Worm (Caenorhabditis elegans) whole organism, L2 larva: ENCODE data around the gene eif-3.K.

Experiments used
- C34F6.9 ChIP-seq: fragments of 150-350 bp; optimal IDR thresholded peaks from 2 replicates; lab custom pipeline; 2014; ENCODE audit warnings: missing biosample characterization, missing genetic modification characterization
- F13H6.1 ChIP-seq: sonication (generic microtip); optimal IDR thresholded peaks from 2 replicates; lab custom pipeline; 2016; ENCODE audit warnings: missing genetic modification characterization, missing compliant biosample characterization
- R02D3.7 ChIP-seq: fragments of 150-350 bp; optimal IDR thresholded peaks from 2 replicates; lab custom pipeline; 2014; ENCODE audit warnings: missing biosample characterization, missing genetic modification characterization
- Y55F3AM.14 ChIP-seq: fragments of 200-800 bp; sonication (Bioruptor generic); optimal IDR thresholded peaks from 2 replicates; lab custom pipeline; 2018; ENCODE audit warnings: mild to moderate bottlenecking, missing genetic modification characterization, missing compliant biosample characterization
- alr-1 ChIP-seq: fragments of 150-350 bp; optimal IDR thresholded peaks from 2 replicates; lab custom pipeline; 2014; ENCODE audit warnings: missing biosample characterization, missing genetic modification characterization
- aly-2 ChIP-seq: fragments of 150-350 bp; optimal IDR thresholded peaks from 2 replicates; lab custom pipeline; 2014; ENCODE audit warnings: missing biosample characterization, missing genetic modification characterization
- ama-1 ChIP-seq: fragments of 150-350 bp; optimal IDR thresholded peaks from 2 replicates; lab custom pipeline; 2018; ENCODE audit warnings: inconsistent platforms
- ceh-16 ChIP-seq: fragments of 150-350 bp; optimal IDR thresholded peaks from 2 replicates; lab custom pipeline; 2014; ENCODE audit warnings: missing biosample characterization, missing genetic modification characterization
- ceh-82 ChIP-seq: fragments of 150-350 bp; optimal IDR thresholded peaks from 2 replicates; lab custom pipeline; 2014; ENCODE audit warnings: missing biosample characterization, missing genetic modification characterization
- dmd-4 ChIP-seq: sonication (generic microtip); optimal IDR thresholded peaks from 2 replicates; lab custom pipeline; 2017; ENCODE audit warnings: missing biosample characterization, missing genetic modification characterization
- egl-27 ChIP-seq: sonication (generic microtip); optimal IDR thresholded peaks from 3 replicates; lab custom pipeline; 2017; ENCODE audit warnings: missing biosample characterization, missing genetic modification reagents, missing genetic modification characterization
- elt-3 ChIP-seq: sonication (generic microtip); optimal IDR thresholded peaks from 2 replicates; lab custom pipeline; 2017; ENCODE audit warnings: missing biosample characterization, missing genetic modification characterization
- fos-1 ChIP-seq: fragments of 150-350 bp; optimal IDR thresholded peaks from 2 replicates; lab custom pipeline; 2014; ENCODE audit warnings: missing biosample characterization, missing genetic modification characterization
- lin-11 ChIP-seq: fragments of 150-350 bp; sonication (generic microtip); optimal IDR thresholded peaks from 2 replicates; lab custom pipeline; 2014; ENCODE audit warnings: missing biosample characterization, missing genetic modification characterization, inconsistent platforms, mixed read lengths
- lin-13 ChIP-seq: fragments of 150-350 bp; optimal IDR thresholded peaks from 2 replicates; lab custom pipeline; 2014; ENCODE audit warnings: missing biosample characterization, missing genetic modification reagents, missing genetic modification characterization
- lsy-2 ChIP-seq, 2 experiments: fragments of 150-350 bp in 1 of 2; sonication (generic microtip) in 1 of 2; optimal IDR thresholded peaks; 2 replicates each; lab custom pipeline; 2014 to 2017; ENCODE audit warnings: missing biosample characterization in 2 of 2, missing genetic modification characterization in 2 of 2
- mab-5 ChIP-seq: fragments of 150-350 bp; optimal IDR thresholded peaks from 2 replicates; lab custom pipeline; 2014; ENCODE audit warnings: missing biosample characterization, missing genetic modification characterization
- mbf-1 ChIP-seq: sonication (generic microtip); optimal IDR thresholded peaks from 2 replicates; lab custom pipeline; 2017; ENCODE audit warnings: missing biosample characterization, missing genetic modification characterization
- mdl-1 ChIP-seq, 2 experiments: fragments of 150-350 bp in 1 of 2; sonication (generic microtip) in 1 of 2; optimal IDR thresholded peaks; 2 replicates each; lab custom pipeline; 2017; ENCODE audit warnings: missing biosample characterization in 2 of 2, missing genetic modification characterization in 2 of 2
- nhr-129 ChIP-seq: fragments of 150-350 bp; optimal IDR thresholded peaks from 2 replicates; lab custom pipeline; 2014; ENCODE audit warnings: missing biosample characterization, missing genetic modification characterization
- nhr-23 ChIP-seq: fragments of 150-350 bp; optimal IDR thresholded peaks from 2 replicates; lab custom pipeline; 2014; ENCODE audit warnings: missing biosample characterization, missing genetic modification reagents, missing genetic modification characterization
- nhr-77 ChIP-seq: fragments of 150-350 bp; optimal IDR thresholded peaks from 2 replicates; lab custom pipeline; 2014; ENCODE audit warnings: missing biosample characterization, missing genetic modification characterization
- peb-1 ChIP-seq: fragments of 150-350 bp; optimal IDR thresholded peaks from 2 replicates; lab custom pipeline; 2014; ENCODE audit warnings: missing biosample characterization, missing genetic modification characterization
- sem-4 ChIP-seq: fragments of 150-350 bp; optimal IDR thresholded peaks from 2 replicates; lab custom pipeline; 2014; ENCODE audit warnings: missing biosample characterization, missing genetic modification reagents, missing genetic modification characterization
- skn-1 ChIP-seq: sonication (generic microtip); optimal IDR thresholded peaks from 2 replicates; lab custom pipeline; 2017; ENCODE audit warnings: missing biosample characterization, missing genetic modification characterization
- sma-9 ChIP-seq, 2 experiments: fragments of 150-350 bp in 1 of 2; sonication (generic microtip) in 1 of 2; optimal IDR thresholded peaks; 2 replicates each; lab custom pipeline; 2014 to 2016; ENCODE audit warnings: missing genetic modification characterization in 2 of 2, mild to moderate bottlenecking in 1 of 2, missing biosample characterization in 1 of 2, missing compliant biosample characterization in 1 of 2, missing genetic modification reagents in 1 of 2, moderate library complexity in 1 of 2
- snpc-4 ChIP-seq: fragments of 150-350 bp; optimal IDR thresholded peaks from 2 replicates; lab custom pipeline; 2014; ENCODE audit warnings: missing biosample characterization, missing genetic modification characterization
- unc-39 ChIP-seq: fragments of 150-350 bp; optimal IDR thresholded peaks from 2 replicates; lab custom pipeline; 2014; ENCODE audit warnings: missing biosample characterization, missing genetic modification characterization
- unc-55 ChIP-seq: fragments of 150-350 bp; sonication (generic microtip); optimal IDR thresholded peaks from 3 replicates; lab custom pipeline; 2014; ENCODE audit warnings: missing biosample characterization, missing genetic modification reagents, missing genetic modification characterization
- unc-62 ChIP-seq: fragments of 150-350 bp; optimal IDR thresholded peaks from 2 replicates; lab custom pipeline; 2014; ENCODE audit warnings: missing biosample characterization, missing genetic modification reagents, missing genetic modification characterization
- ztf-1 ChIP-seq: fragments of 200-800 bp; sonication (Bioruptor generic); conservative IDR thresholded peaks from 2 replicates; pipeline ENCODE4 v1.3.6; 2022; ENCODE audit warnings: missing genetic modification characterization, missing compliant biosample characterization
- ztf-11 ChIP-seq: sonication (generic microtip); optimal IDR thresholded peaks from 2 replicates; lab custom pipeline; 2017; ENCODE audit warnings: missing biosample characterization, missing genetic modification characterization
- ztf-4 ChIP-seq: fragments of 150-350 bp; optimal IDR thresholded peaks from 2 replicates; lab custom pipeline; 2014; ENCODE audit warnings: missing biosample characterization, missing genetic modification characterization

eif-3.K gene

ce11 chrV:12953702-12954101 is at the start of gene eif-3.K:
TSS of gene eif-3.K (plus strand) at chrV:12954002.
- no peak for TF ChIP-seq alr-1 (tag; lab: Kevin White, UChicago)
- TF ChIP-seq unc-55 (GFP tag; lab: Kevin White, UChicago): no peak
- TF ChIP-seq snpc-4 (tag; lab: Kevin White, UChicago): no peak
- TF ChIP-seq ztf-4 (tag; lab: Kevin White, UChicago): no peak
- no peak for TF ChIP-seq C34F6.9 (tag; lab: Kevin White, UChicago)
- TF ChIP-seq skn-1 (tag; lab: Kevin White, UChicago): no peak
- TF ChIP-seq lin-11 (tag; lab: Kevin White, UChicago): no peak
- TF ChIP-seq mbf-1 (tag; lab: Kevin White, UChicago): no peak
- TF ChIP-seq mdl-1 (tag; optimal IDR thresholded peaks at IDR 0.05; lab: Kevin White, UChicago): no peak
- no peak for TF ChIP-seq sma-9 (GFP tag; optimal IDR thresholded peaks at IDR 0.05; lab: Kevin White, UChicago)
- TF ChIP-seq sma-9 (tag; optimal IDR thresholded peaks at IDR 0.05; lab: Kevin White, UChicago): no peak
- no peak for TF ChIP-seq R02D3.7
- TF ChIP-seq nhr-77: no peak
- TF ChIP-seq egl-27 (tag; lab: Kevin White, UChicago): no peak
- TF ChIP-seq elt-3 (tag; lab: Kevin White, UChicago): no peak
- no peak for TF ChIP-seq mab-5 (tag; lab: Kevin White, UChicago)

DNA sequence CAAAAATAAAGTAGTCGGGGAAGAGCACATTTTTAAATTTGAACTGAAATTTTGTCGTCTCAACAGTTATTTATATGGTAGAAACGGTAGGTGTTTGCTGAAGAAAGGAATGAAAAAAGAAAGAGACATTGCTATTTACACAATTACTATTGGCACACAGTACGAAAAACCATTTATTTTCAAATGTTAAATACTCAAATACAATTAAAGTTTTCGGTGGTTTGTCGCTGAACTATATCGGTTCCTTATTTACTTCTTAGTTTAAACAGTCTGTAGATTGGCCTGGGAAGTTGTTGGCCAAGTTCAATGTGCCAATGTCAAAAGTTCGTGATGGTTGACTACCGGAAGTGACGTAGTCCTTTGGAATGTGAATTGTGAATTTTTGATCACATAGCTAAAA is 49.7 kb upstream of the eif-3.K start, which contains the start of gene ttr-27:
ttr-27 (minus strand) TSS at position 45 of the 400 bp plus-strand sequence.
- TF ChIP-seq mbf-1 (tag; lab: Kevin White, UChicago): no peak
- TF ChIP-seq ama-1 (lab: Kevin White, UChicago): no peak
- TF ChIP-seq ztf-1 (GFP tag; lab: Robert Waterston, UW): no peak
- TF ChIP-seq peb-1 (tag; lab: Kevin White, UChicago): no peak
- peak; percentile 21 for TF ChIP-seq sma-9 (GFP tag; optimal IDR thresholded peaks at IDR 0.05; lab: Kevin White, UChicago)
- TF ChIP-seq sma-9 (tag; optimal IDR thresholded peaks at IDR 0.05; lab: Kevin White, UChicago): no peak
- TF ChIP-seq lin-11 (tag; lab: Kevin White, UChicago): no peak
- TF ChIP-seq F13H6.1 (tag; lab: Kevin White, UChicago): peak; percentile 67
- no peak for TF ChIP-seq mab-5 (tag; lab: Kevin White, UChicago)
- TF ChIP-seq fos-1 (tag; lab: Kevin White, UChicago): no peak

ce11 chrV:12905074-12905473 is 48.7 kb upstream of the eif-3.K start, which contains the start of gene ttr-28:
TSS of gene ttr-28 (minus strand) at chrV:12905174.
- TF ChIP-seq ama-1 (lab: Kevin White, UChicago) (no peak), alr-1 (tag; lab: Kevin White, UChicago) (no peak), peb-1 (tag; lab: Kevin White, UChicago) (no peak), R02D3.7 (no peak), nhr-129 (tag; lab: Kevin White, UChicago) (no peak), nhr-77 (no peak), nhr-23 (tag; lab: Kevin White, UChicago) (no peak), sma-9 (GFP tag; optimal IDR thresholded peaks at IDR 0.05; lab: Kevin White, UChicago) (no peak), sma-9 (tag; optimal IDR thresholded peaks at IDR 0.05; lab: Kevin White, UChicago) (no peak), C34F6.9 (tag; lab: Kevin White, UChicago) (no peak), ceh-16 (tag; lab: Kevin White, UChicago) (no peak), ztf-11 (no peak), aly-2 (tag; lab: Kevin White, UChicago) (no peak), Y55F3AM.14 (GFP tag; lab: Kevin White, UChicago) (no peak), dmd-4 (tag; lab: Kevin White, UChicago) (no peak), unc-62 (GFP tag; lab: Kevin White, UChicago) (no peak)

DNA sequence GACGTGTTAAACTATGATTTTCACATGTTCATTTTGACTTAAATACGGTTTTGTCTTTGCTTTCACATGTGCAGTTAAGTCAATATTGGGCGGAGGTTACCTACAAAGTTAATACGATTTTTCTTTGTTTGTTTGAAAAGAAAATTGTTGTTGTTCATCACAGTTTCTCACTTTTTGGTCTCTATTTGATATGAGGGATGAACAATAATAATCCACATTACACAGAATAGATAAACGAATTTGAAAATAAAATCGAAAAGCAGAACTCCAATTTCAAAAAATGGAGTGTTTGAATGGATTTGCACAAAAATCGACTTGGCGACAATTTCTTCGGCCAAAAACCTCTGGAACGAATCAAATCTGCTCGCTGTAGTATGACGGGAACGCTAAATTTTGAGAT is 47.1 kb upstream of the eif-3.K start, which contains the start of gene ttr-29:
ttr-29 (minus strand) TSS at position 101 of the 400 bp plus-strand sequence.
- TF ChIP-seq aly-2 (tag; lab: Kevin White, UChicago): no peak
- TF ChIP-seq ztf-1 (GFP tag; lab: Robert Waterston, UW): no peak
- no peak for TF ChIP-seq ceh-16 (tag; lab: Kevin White, UChicago)
- no peak for TF ChIP-seq unc-39 (tag; lab: Kevin White, UChicago)
- TF ChIP-seq lin-13 (GFP tag; lab: Kevin White, UChicago): no peak
- no peak for TF ChIP-seq unc-55 (GFP tag; lab: Kevin White, UChicago)
- no peak for TF ChIP-seq dmd-4 (tag; lab: Kevin White, UChicago)
- TF ChIP-seq mdl-1 (tag; optimal IDR thresholded peaks at IDR 0.05; lab: Kevin White, UChicago): no peak
- TF ChIP-seq ama-1 (lab: Kevin White, UChicago): no peak
- TF ChIP-seq snpc-4 (tag; lab: Kevin White, UChicago): no peak
- no peak for TF ChIP-seq sma-9 (GFP tag; optimal IDR thresholded peaks at IDR 0.05; lab: Kevin White, UChicago)
- TF ChIP-seq sma-9 (tag; optimal IDR thresholded peaks at IDR 0.05; lab: Kevin White, UChicago): no peak
- no peak for TF ChIP-seq lsy-2 (tag; optimal IDR thresholded peaks at IDR 0.05; lab: Kevin White, UChicago)
- TF ChIP-seq lin-11 (tag; lab: Kevin White, UChicago): no peak
- TF ChIP-seq sem-4 (tag; lab: Kevin White, UChicago): no peak
- TF ChIP-seq nhr-129 (tag; lab: Kevin White, UChicago): no peak
- no peak for TF ChIP-seq Y55F3AM.14 (GFP tag; lab: Kevin White, UChicago)
- no peak for TF ChIP-seq ceh-82 (tag; lab: Kevin White, UChicago)
- no peak for TF ChIP-seq skn-1 (tag; lab: Kevin White, UChicago)
- no peak for TF ChIP-seq nhr-23 (tag; lab: Kevin White, UChicago)
